Worm (Caenorhabditis elegans): ENCODE results near the gene lact-7.

DNA sequence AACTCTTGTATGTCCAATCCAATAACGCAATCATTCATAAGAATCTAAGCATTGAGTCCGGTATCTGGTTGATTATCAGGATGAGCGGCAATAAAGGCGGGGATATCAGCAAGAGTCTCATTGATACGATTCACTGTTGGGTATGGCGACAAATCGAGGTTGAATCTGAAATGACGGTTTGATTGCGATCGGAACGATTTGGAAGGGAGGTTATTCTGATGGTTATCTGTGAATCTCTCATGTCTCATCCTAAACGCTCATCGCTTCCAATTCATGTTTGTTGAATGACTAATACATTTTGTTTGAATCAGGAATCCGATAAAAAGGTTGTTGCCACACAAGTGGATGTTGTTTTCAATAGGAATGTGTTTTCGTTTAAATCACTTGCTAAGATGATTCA lies 32.5 kb upstream of the lact-7 start:
- no peak for TF ChIP-seq eyg-1 (tag; optimal IDR thresholded peaks at IDR 0.05)
- no peak for TF ChIP-seq sox-2 (GFP tag; IDR thresholded peaks at IDR 0.05)
- TF ChIP-seq unc-86 (tag; optimal IDR thresholded peaks at IDR 0.05) = no peak
- TF ChIP-seq nhr-11 (tag; optimal IDR thresholded peaks at IDR 0.05) = no peak
- TF ChIP-seq hlh-8 (tag; optimal IDR thresholded peaks at IDR 0.05) = no peak
- TF ChIP-seq ceh-45 (GFP tag; IDR thresholded peaks at IDR 0.05) = no peak
- TF ChIP-seq tbx-7 (tag; optimal IDR thresholded peaks at IDR 0.05) = no peak
- no peak for TF ChIP-seq fkh-10 (GFP tag; optimal IDR thresholded peaks at IDR 0.05)
- TF ChIP-seq pha-4 (tag; optimal IDR thresholded peaks at IDR 0.05) = no peak
- no peak for TF ChIP-seq rnt-1 (tag; optimal IDR thresholded peaks at IDR 0.05)
- TF ChIP-seq pqm-1 (tag; optimal IDR thresholded peaks at IDR 0.05) = no peak
